Worm (Caenorhabditis elegans) whole organism, early embryonic: ENCODE measurements around the gene tbx-36.

Experiments
- B0310.2 ChIP-seq: sonication (generic microtip); optimal IDR thresholded peaks from 2 replicates; lab custom pipeline; 2016; ENCODE audit warnings: mild to moderate bottlenecking, missing genetic modification characterization, missing compliant biosample characterization
- aly-1 ChIP-seq: sonication (generic microtip); optimal IDR thresholded peaks from 2 replicates; lab custom pipeline; 2016; ENCODE audit warnings: missing genetic modification characterization, missing compliant biosample characterization
- ama-1 ChIP-seq: fragments of 150-350 bp; optimal IDR thresholded peaks from 2 replicates; lab custom pipeline; 2014
- ceh-13 ChIP-seq: fragments of 200-800 bp; sonication (Bioruptor generic); optimal IDR thresholded peaks from 2 replicates; lab custom pipeline; 2018; ENCODE audit warnings: mild to moderate bottlenecking, missing genetic modification characterization, missing compliant biosample characterization
- ets-7 ChIP-seq: sonication (generic microtip); optimal IDR thresholded peaks from 2 replicates; lab custom pipeline; 2016; ENCODE audit warnings: missing genotype, missing genetic modification characterization, missing compliant biosample characterization
- flt-1 ChIP-seq: fragments of 200-800 bp; sonication (Bioruptor generic); IDR thresholded peaks from 2 replicates; pipeline ENCODE4 v1.3.6; 2022; ENCODE audit warnings: missing genetic modification characterization, missing compliant biosample characterization
- hmg-4 ChIP-seq: fragments of 200-800 bp; sonication (Bioruptor generic); optimal IDR thresholded peaks from 2 replicates; lab custom pipeline; 2018; ENCODE audit warnings: mild to moderate bottlenecking, missing genetic modification characterization, missing compliant biosample characterization
- hnd-1 ChIP-seq: sonication (generic microtip); optimal IDR thresholded peaks from 2 replicates; lab custom pipeline; 2016; ENCODE audit warnings: missing genetic modification characterization, missing compliant biosample characterization
- pes-1 ChIP-seq: fragments of 200-800 bp; sonication (Bioruptor generic); IDR thresholded peaks from 2 replicates; pipeline ENCODE4 v1.3.6; 2022; ENCODE audit warnings: missing genetic modification reagents, missing genetic modification characterization, missing compliant biosample characterization
- scrt-1 ChIP-seq: fragments of 200-800 bp; sonication (Bioruptor generic); IDR thresholded peaks from 2 replicates; pipeline ENCODE4 v1.3.6; 2022; ENCODE audit warnings: missing genetic modification characterization, missing compliant biosample characterization
- tbx-11 ChIP-seq: fragments of 200-800 bp; sonication (Bioruptor generic); IDR thresholded peaks from 2 replicates; pipeline ENCODE4 v1.3.6; 2022; ENCODE audit warnings: missing genetic modification characterization, missing compliant biosample characterization
- tbx-37 ChIP-seq: fragments of 200-800 bp; sonication (Bioruptor generic); conservative IDR thresholded peaks from 2 replicates; pipeline ENCODE4 v1.3.6; 2022; ENCODE audit warnings: missing genetic modification reagents, missing genetic modification characterization, missing compliant biosample characterization
- tra-4 ChIP-seq: sonication (generic microtip); optimal IDR thresholded peaks from 2 replicates; lab custom pipeline; 2017; ENCODE audit warnings: missing genetic modification characterization, missing compliant biosample characterization

- TF ChIP-seq flt-1 (GFP tag; lab: Robert Waterston, UW) (no peak), scrt-1 (no peak), tbx-11 (GFP tag; lab: Robert Waterston, UW) (no peak), aly-1 (no peak), pes-1 (GFP tag; lab: Robert Waterston, UW) (no peak), tbx-37 (GFP tag; lab: Robert Waterston, UW) (no peak), ama-1 (lab: Kevin White, UChicago) (no peak), ets-7 (no peak), B0310.2 (tag; lab: Kevin White, UChicago) (no peak), ceh-13 (no peak), hmg-4 (GFP tag; lab: Kevin White, UChicago) (no peak), hnd-1 (no peak), tra-4 (tag; lab: Kevin White, UChicago) (no peak)
These were observed at the start of gene tbx-36 for ce11 chrIV:11950270-11950669.
